Worm (Caenorhabditis elegans): Measurements from ENCODE around the gene K05F1.1.

Gene K05F1.1

ce11 chrII:5772547-5773142 is 28.5 kb upstream of the K05F1.1 start:
- TF ChIP-seq sdz-12 (GFP tag; optimal IDR thresholded peaks at IDR 0.05) (no peak), ZK546.5 (tag; optimal IDR thresholded peaks at IDR 0.05) (no peak), daf-16 (GFP tag; optimal IDR thresholded peaks at IDR 0.05) (peak in 1 of 2 experiments; percentile 33), daf-16 (tag; optimal IDR thresholded peaks at IDR 0.05) (no peak), F49E8.2 (tag; optimal IDR thresholded peaks at IDR 0.05; ENCODE audit: borderline replicate concordance) (no peak), attf-4 (tag; optimal IDR thresholded peaks at IDR 0.05) (no peak), snpc-4 (tag; optimal IDR thresholded peaks at IDR 0.05) (no peak), nhr-77 (tag; optimal IDR thresholded peaks at IDR 0.05) (no peak), nhr-41 (GFP tag; IDR thresholded peaks at IDR 0.05) (peak; percentile 54; the same call in 1 of the 2 replicates), lsy-2 (tag; optimal IDR thresholded peaks at IDR 0.05) (no peak), unc-130 (GFP tag; optimal IDR thresholded peaks at IDR 0.05) (peak; percentile 49), ZK337.2 (GFP tag; IDR thresholded peaks at IDR 0.05) (0 out of 2 replicates have a peak, but pooled peaks have one; percentile 56), fkh-10 (GFP tag; optimal IDR thresholded peaks at IDR 0.05) (no peak), duxl-1 (tag; optimal IDR thresholded peaks at IDR 0.05; ENCODE audit: poor library complexity) (no peak), tag-97 (GFP tag; IDR thresholded peaks at IDR 0.05) (no peak), Y75B8A.6 (GFP tag; IDR thresholded peaks at IDR 0.05) (no peak), nhr-25 (tag; optimal IDR thresholded peaks at IDR 0.05; ENCODE audit: borderline replicate concordance, insufficient read depth) (no peak), dmd-9 (GFP tag; IDR thresholded peaks at IDR 0.05) (peak; percentile 63), fos-1 (tag; optimal IDR thresholded peaks at IDR 0.05) (no peak), nhr-237 (tag; optimal IDR thresholded peaks at IDR 0.05) (no peak), R02D3.7 (tag; optimal IDR thresholded peaks at IDR 0.05) (no peak), nhr-48 (tag; optimal IDR thresholded peaks at IDR 0.05) (peak; percentile 24), daf-19 (GFP tag; conservative IDR thresholded peaks at IDR 0.05) (no peak), arid-1 (GFP tag; conservative IDR thresholded peaks at IDR 0.05) (peak; percentile 72), saeg-2 (GFP tag; IDR thresholded peaks at IDR 0.05) (0 out of 2 replicates have a peak, but pooled peaks have one; percentile 43), lin-29 (GFP tag; IDR thresholded peaks at IDR 0.05) (0 out of 2 replicates have a peak, but pooled peaks have one; percentile 27), snpc-1.2 (GFP tag; IDR thresholded peaks at IDR 0.05) (peak; percentile 65; the same call in 1 of the 2 replicates), nhr-42 (GFP tag; IDR thresholded peaks at IDR 0.05) (no peak), nhr-28 (tag; optimal IDR thresholded peaks at IDR 0.05) (peak; percentile 34), F26F4.8 (GFP tag; conservative IDR thresholded peaks at IDR 0.05) (0 out of 2 replicates have a peak, but pooled peaks have one; percentile 10), ceh-44 (GFP tag; IDR thresholded peaks at IDR 0.05) (0 out of 2 replicates have a peak, but pooled peaks have one; percentile 13), Y48G9A.11 (GFP tag; IDR thresholded peaks at IDR 0.05) (peak; percentile 59; the same call in 1 of the 2 replicates), madf-9 (GFP tag; conservative IDR thresholded peaks at IDR 0.05) (peak; percentile 73), vab-7 (GFP tag; IDR thresholded peaks at IDR 0.05) (peak; percentile 73), unc-62 (GFP tag; optimal IDR thresholded peaks at IDR 0.05 in 1 of 2) (peak in 1 of 2 experiments; percentile 93), unc-62 (tag; optimal IDR thresholded peaks at IDR 0.05) (no peak), aha-1 (tag) (peak; percentile 10), daf-12 (tag; optimal IDR thresholded peaks at IDR 0.05) (no peak), pqm-1 (tag; optimal IDR thresholded peaks at IDR 0.05) (no peak), jun-1 (tag; optimal IDR thresholded peaks at IDR 0.05) (no peak), mes-2 (tag; optimal IDR thresholded peaks at IDR 0.05; ENCODE audit: poor library complexity, severe bottlenecking) (peak; percentile 77), ceh-28 (tag; optimal IDR thresholded peaks at IDR 0.05) (no peak), egl-27 (tag; optimal IDR thresholded peaks at IDR 0.05) (no peak), spr-3 (GFP tag; optimal IDR thresholded peaks at IDR 0.05) (peak; percentile 1), zfp-2 (tag; optimal IDR thresholded peaks at IDR 0.05) (no peak), Y5F2A.4 (GFP tag; optimal IDR thresholded peaks at IDR 0.05) (no peak), spr-1 (tag; optimal IDR thresholded peaks at IDR 0.05) (peak; percentile 23), Y105C5A.15 (GFP tag; IDR thresholded peaks at IDR 0.05) (peak; percentile 71; the same call in 1 of the 2 replicates), nhr-6 (tag; optimal IDR thresholded peaks at IDR 0.05) (no peak), zag-1 (tag; optimal IDR thresholded peaks at IDR 0.05) (no peak), ces-1 (GFP tag; optimal IDR thresholded peaks at IDR 0.05) (no peak)

Data from whole organism, L4 larva.